Comparison of ENCODE assay signal across 1 fruit fly cellular context in the genomic region with DNA sequence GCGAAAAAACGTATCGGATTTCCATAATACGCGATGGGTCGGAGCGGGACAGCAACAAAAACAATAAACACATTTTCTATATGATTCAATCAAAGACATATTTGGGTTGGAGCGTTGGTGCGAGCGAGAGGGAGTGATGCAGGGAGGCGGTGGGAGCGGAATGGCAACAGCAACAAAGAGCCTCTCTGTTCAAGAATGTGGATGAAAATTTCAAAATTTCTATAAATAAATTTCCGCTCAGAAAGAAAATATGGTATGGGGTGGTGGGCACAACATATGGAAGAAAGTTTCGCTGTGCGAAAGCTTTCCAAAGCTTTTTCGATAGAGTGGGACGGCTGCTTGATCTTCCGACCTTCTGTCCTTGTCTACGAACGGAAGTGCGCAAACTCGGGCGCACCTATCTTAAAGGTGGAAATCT.
TF ChIP-seq lines count a peak whose summit lies in the region.

No protein-coding gene starts in this region.

TF ChIP-seq in whole organism, embryonic, 481 proteins besides CTCF, POLR2A, EP300 and RAD21 (continued from another document):
- TF ChIP-seq stwl (tag; optimal IDR thresholded peaks at IDR 0.05; lab: Kevin White, UChicago), result no peak
- TF ChIP-seq CG18599 (GFP tag; optimal IDR thresholded peaks at IDR 0.05; lab: Kevin White, UChicago), result peak; percentile 5
- TF ChIP-seq CG7271 (tag; optimal IDR thresholded peaks at IDR 0.05; lab: Kevin White, UChicago), result no peak
- no peak for TF ChIP-seq mam (GFP tag; optimal IDR thresholded peaks at IDR 0.05; lab: Kevin White, UChicago)
- no peak for TF ChIP-seq cg (GFP tag; optimal IDR thresholded peaks at IDR 0.05; lab: Kevin White, UChicago)
- no peak for TF ChIP-seq CG17612 (GFP tag; IDR thresholded peaks at IDR 0.05; lab: Robert Waterston, UW)
- TF ChIP-seq tin (GFP tag; optimal IDR thresholded peaks at IDR 0.05; lab: Kevin White, UChicago), result no peak
- no peak for TF ChIP-seq knrl (GFP tag; IDR thresholded peaks at IDR 0.05; lab: Robert Waterston, UW; ENCODE audit: partially characterized antibody)
- TF ChIP-seq Sin3A (optimal IDR thresholded peaks at IDR 0.05; lab: Kevin White, UChicago), result no peak
- TF ChIP-seq zen (tag; optimal IDR thresholded peaks at IDR 0.05; lab: Kevin White, UChicago), result no peak
- TF ChIP-seq CG17912 (GFP tag; optimal IDR thresholded peaks at IDR 0.05; lab: Kevin White, UChicago), result peak; percentile 53
- TF ChIP-seq hbn (GFP tag; IDR thresholded peaks at IDR 0.05; lab: Robert Waterston, UW; ENCODE audit: partially characterized antibody), result no peak
- peak; percentile 43 for TF ChIP-seq nmo (GFP tag; optimal IDR thresholded peaks at IDR 0.05; lab: Kevin White, UChicago)
- TF ChIP-seq Gsc (GFP tag; IDR thresholded peaks at IDR 0.05; lab: Robert Waterston, UW), result no peak
- TF ChIP-seq CG6791 (GFP tag; IDR thresholded peaks at IDR 0.05; lab: Robert Waterston, UW; ENCODE audit: partially characterized antibody), result no peak
- peak; percentile 45 for TF ChIP-seq ewg (GFP tag; optimal IDR thresholded peaks at IDR 0.05; lab: Kevin White, UChicago)
- no peak for TF ChIP-seq CG5245 (GFP tag; optimal IDR thresholded peaks at IDR 0.05; lab: Kevin White, UChicago)
- TF ChIP-seq CG3281 (GFP tag; optimal IDR thresholded peaks at IDR 0.05; lab: Kevin White, UChicago), result peak; percentile 70
- no peak for TF ChIP-seq CG8765 (GFP tag; IDR thresholded peaks at IDR 0.05; lab: Robert Waterston, UW)
- TF ChIP-seq CG10274 (GFP tag; optimal IDR thresholded peaks at IDR 0.05; lab: Kevin White, UChicago), result peak; percentile 6
- TF ChIP-seq hkb (optimal IDR thresholded peaks at IDR 0.05; lab: Kevin White, UChicago), result no peak
- peak; percentile 37; the same call in 1 of the 2 replicates for TF ChIP-seq hkb (GFP tag; IDR thresholded peaks at IDR 0.05; lab: Robert Waterston, UW)
- no peak for TF ChIP-seq Mad (GFP tag; optimal IDR thresholded peaks at IDR 0.05; lab: Kevin White, UChicago)
- peak; percentile 5 for TF ChIP-seq CoRest (tag; optimal IDR thresholded peaks at IDR 0.05; lab: Kevin White, UChicago)
- TF ChIP-seq CG7928 (GFP tag; optimal IDR thresholded peaks at IDR 0.05; lab: Kevin White, UChicago), result no peak
- TF ChIP-seq dan (GFP tag; IDR thresholded peaks at IDR 0.05; lab: Robert Waterston, UW), result no peak
- no peak for TF ChIP-seq scrt (GFP tag; optimal IDR thresholded peaks at IDR 0.05; lab: Kevin White, UChicago)
- TF ChIP-seq Dip3 (GFP tag; optimal IDR thresholded peaks at IDR 0.05; lab: Kevin White, UChicago), result no peak
- no peak for TF ChIP-seq NC2α (GFP tag; optimal IDR thresholded peaks at IDR 0.05; lab: Kevin White, UChicago)
- no peak; the same call in 1 of the 2 replicates for TF ChIP-seq CG14441 (GFP tag; IDR thresholded peaks at IDR 0.05; lab: Robert Waterston, UW)
- TF ChIP-seq CG11560 (tag; IDR thresholded peaks at IDR 0.05; lab: Robert Waterston, UW), result no peak
- TF ChIP-seq CG7963 (GFP tag; IDR thresholded peaks at IDR 0.05; lab: Robert Waterston, UW; ENCODE audit: partially characterized antibody), result no peak
- TF ChIP-seq CG33557 (GFP tag; optimal IDR thresholded peaks at IDR 0.05; lab: Kevin White, UChicago), result no peak
- TF ChIP-seq lbe (GFP tag; optimal IDR thresholded peaks at IDR 0.05; lab: Kevin White, UChicago), result no peak
- no peak for TF ChIP-seq gt (GFP tag; IDR thresholded peaks at IDR 0.05; lab: Robert Waterston, UW)
- TF ChIP-seq gcm2 (GFP tag; optimal IDR thresholded peaks at IDR 0.05; lab: Kevin White, UChicago), result no peak
- peak; percentile 98 for TF ChIP-seq sd (tag; optimal IDR thresholded peaks at IDR 0.05; lab: Kevin White, UChicago)
- TF ChIP-seq klu (GFP tag; IDR thresholded peaks at IDR 0.05; lab: Robert Waterston, UW), result no peak
- no peak for TF ChIP-seq Xbp1 (GFP tag; optimal IDR thresholded peaks at IDR 0.05; lab: Kevin White, UChicago)
- no peak for TF ChIP-seq CG16813 (GFP tag; IDR thresholded peaks at IDR 0.05; lab: Robert Waterston, UW; ENCODE audit: partially characterized antibody)
- no peak for TF ChIP-seq HmgD (GFP tag; optimal IDR thresholded peaks at IDR 0.05; lab: Kevin White, UChicago)
- TF ChIP-seq CG10543 (GFP tag; optimal IDR thresholded peaks at IDR 0.05; lab: Kevin White, UChicago), result peak; percentile 48
- no peak for TF ChIP-seq CG4617 (GFP tag; optimal IDR thresholded peaks at IDR 0.05; lab: Kevin White, UChicago; ENCODE audit: borderline replicate concordance)
- peak; percentile 65 for TF ChIP-seq NfI (GFP tag; optimal IDR thresholded peaks at IDR 0.05; lab: Kevin White, UChicago)
- no peak for TF ChIP-seq tgo (GFP tag; IDR thresholded peaks at IDR 0.05; lab: Robert Waterston, UW)
- TF ChIP-seq p53 (GFP tag; optimal IDR thresholded peaks at IDR 0.05; lab: Kevin White, UChicago), result no peak
- no peak for TF ChIP-seq lilli (GFP tag; optimal IDR thresholded peaks at IDR 0.05; lab: Kevin White, UChicago)
- TF ChIP-seq her (GFP tag; optimal IDR thresholded peaks at IDR 0.05; lab: Kevin White, UChicago), result no peak
- no peak for TF ChIP-seq wdn (GFP tag; IDR thresholded peaks at IDR 0.05; lab: Robert Waterston, UW)
- no peak for TF ChIP-seq CG32772 (GFP tag; IDR thresholded peaks at IDR 0.05; lab: Robert Waterston, UW)
- TF ChIP-seq Side (GFP tag; optimal IDR thresholded peaks at IDR 0.05; lab: Kevin White, UChicago), result peak; percentile 15
- TF ChIP-seq CG18619 (GFP tag; optimal IDR thresholded peaks at IDR 0.05; lab: Kevin White, UChicago), result no peak
- TF ChIP-seq Dad (GFP tag; optimal IDR thresholded peaks at IDR 0.05; lab: Kevin White, UChicago), result no peak
- TF ChIP-seq jing (GFP tag; optimal IDR thresholded peaks at IDR 0.05; lab: Kevin White, UChicago), result no peak
- TF ChIP-seq CG11696 (GFP tag; IDR thresholded peaks at IDR 0.05; lab: Robert Waterston, UW), result no peak
- TF ChIP-seq Dll (GFP tag; IDR thresholded peaks at IDR 0.05; lab: Robert Waterston, UW; ENCODE audit: partially characterized antibody), result no peak
- TF ChIP-seq HLH54F (GFP tag; optimal IDR thresholded peaks at IDR 0.05; lab: Kevin White, UChicago), result no peak
- TF ChIP-seq ERR (GFP tag; optimal IDR thresholded peaks at IDR 0.05; lab: Kevin White, UChicago), result no peak
- no peak for TF ChIP-seq fru (optimal IDR thresholded peaks at IDR 0.05; lab: Kevin White, UChicago)
- no peak for TF ChIP-seq Gug (GFP tag; IDR thresholded peaks at IDR 0.05; lab: Robert Waterston, UW)
- peak; percentile 58 for TF ChIP-seq CG6765 (GFP tag; optimal IDR thresholded peaks at IDR 0.05; lab: Kevin White, UChicago)
- TF ChIP-seq CG8478 (optimal IDR thresholded peaks at IDR 0.05; lab: Kevin White, UChicago), result no peak
- TF ChIP-seq mld (GFP tag; IDR thresholded peaks at IDR 0.05; lab: Robert Waterston, UW; ENCODE audit: partially characterized antibody), result no peak
- no peak for TF ChIP-seq CG4730 (GFP tag; IDR thresholded peaks at IDR 0.05; lab: Robert Waterston, UW)
- no peak for TF ChIP-seq CG2129 (GFP tag; IDR thresholded peaks at IDR 0.05; lab: Robert Waterston, UW; ENCODE audit: partially characterized antibody)
- no peak for TF ChIP-seq Myb (GFP tag; optimal IDR thresholded peaks at IDR 0.05; lab: Kevin White, UChicago)
- TF ChIP-seq CG16863 (GFP tag; optimal IDR thresholded peaks at IDR 0.05; lab: Kevin White, UChicago), result no peak
- TF ChIP-seq CG34376 (GFP tag; optimal IDR thresholded peaks at IDR 0.05; lab: Kevin White, UChicago), result peak; percentile 40
- TF ChIP-seq Neu2 (GFP tag; optimal IDR thresholded peaks at IDR 0.05; lab: Kevin White, UChicago; ENCODE audit: borderline replicate concordance), result no peak
- peak; percentile 33 for TF ChIP-seq Hmr (GFP tag; optimal IDR thresholded peaks at IDR 0.05; lab: Kevin White, UChicago)
- no peak for TF ChIP-seq ftz-f1 (GFP tag; optimal IDR thresholded peaks at IDR 0.05; lab: Kevin White, UChicago)
- no peak for TF ChIP-seq CG10431 (GFP tag; optimal IDR thresholded peaks at IDR 0.05; lab: Kevin White, UChicago)
- TF ChIP-seq CG9215 (GFP tag; IDR thresholded peaks at IDR 0.05; lab: Robert Waterston, UW), result no peak
- TF ChIP-seq Hr78 (GFP tag; optimal IDR thresholded peaks at IDR 0.05; lab: Kevin White, UChicago), result peak in 1 of 2 experiments; percentile 73
- no peak for TF ChIP-seq CG30020 (tag; optimal IDR thresholded peaks at IDR 0.05; lab: Kevin White, UChicago)
